Fruit fly (Drosophila melanogaster) whole organism, adult: ENCODE results near the gene Osi14.

Experiments used
- CG11617 ChIP-seq: fragments of 200-800 bp; sonication (Bioruptor generic); optimal IDR thresholded peaks from 2 replicates; lab custom pipeline; 2017; ENCODE audit warnings: mild to moderate bottlenecking, missing biosample characterization, missing genetic modification reagents, missing genetic modification characterization
- CG12768 ChIP-seq: fragments of 200-800 bp; sonication (Bioruptor generic); optimal IDR thresholded peaks from 2 replicates; lab custom pipeline; 2017; ENCODE audit warnings: missing biosample characterization, missing genetic modification characterization, mild to moderate bottlenecking, moderate library complexity, missing genetic modification reagents
- CG14711 ChIP-seq: fragments of 200-800 bp; sonication (Bioruptor generic); optimal IDR thresholded peaks from 2 replicates; lab custom pipeline; 2018; ENCODE audit warnings: missing biosample characterization, mild to moderate bottlenecking, missing genetic modification characterization, moderate library complexity
- CG1620 ChIP-seq: fragments of 200-800 bp; sonication (Bioruptor generic); optimal IDR thresholded peaks from 2 replicates; lab custom pipeline; 2016; ENCODE audit warnings: missing biosample characterization, missing genetic modification characterization
- CG33017 ChIP-seq: fragments of 200-800 bp; sonication (Bioruptor generic); optimal IDR thresholded peaks from 2 replicates; lab custom pipeline; 2018; ENCODE audit warnings: missing biosample characterization, mild to moderate bottlenecking, missing genetic modification characterization, moderate library complexity
- CG5204 ChIP-seq: fragments of 200-800 bp; sonication (Bioruptor generic); optimal IDR thresholded peaks from 2 replicates; lab custom pipeline; 2016; ENCODE audit warnings: missing biosample characterization, missing genetic modification characterization
- CG7045 ChIP-seq: fragments of 200-800 bp; sonication (Bioruptor generic); optimal IDR thresholded peaks from 2 replicates; lab custom pipeline; 2017; ENCODE audit warnings: missing biosample characterization, mild to moderate bottlenecking, missing genetic modification characterization
- CG7101 ChIP-seq: fragments of 200-800 bp; sonication (Bioruptor generic); optimal IDR thresholded peaks from 2 replicates; lab custom pipeline; 2018; ENCODE audit warnings: missing biosample characterization, mild to moderate bottlenecking, missing genetic modification characterization, moderate library complexity
- Clk ChIP-seq: fragments of 200-800 bp; sonication (Bioruptor generic); optimal IDR thresholded peaks from 2 replicates; lab custom pipeline; 2017; ENCODE audit warnings: missing biosample characterization, missing genetic modification characterization
- Crg-1 ChIP-seq: fragments of 200-800 bp; sonication (Bioruptor generic); optimal IDR thresholded peaks from 2 replicates; lab custom pipeline; 2016; ENCODE audit warnings: missing biosample characterization, missing genetic modification characterization
- Hr96 ChIP-seq: fragments of 200-800 bp; sonication (Bioruptor generic); optimal IDR thresholded peaks from 2 replicates; lab custom pipeline; 2016; ENCODE audit warnings: missing biosample characterization, missing genetic modification characterization
- Mnt ChIP-seq: fragments of 200-800 bp; sonication (Bioruptor generic); optimal IDR thresholded peaks from 2 replicates; lab custom pipeline; 2016; ENCODE audit warnings: missing biosample characterization, mild to moderate bottlenecking, missing genetic modification characterization
- bab1 ChIP-seq: fragments of 200-800 bp; sonication (Bioruptor generic); optimal IDR thresholded peaks from 3 replicates; lab custom pipeline; 2019; ENCODE audit warnings: missing biosample characterization, mild to moderate bottlenecking, missing genetic modification characterization, moderate library complexity
- cic ChIP-seq: fragments of 200-800 bp; sonication (Bioruptor generic); optimal IDR thresholded peaks from 2 replicates; lab custom pipeline; 2017; ENCODE audit warnings: missing biosample characterization, mild to moderate bottlenecking, missing genetic modification characterization, moderate library complexity
- cnc ChIP-seq, 2 experiments: fragments of >200 bp; optimal IDR thresholded peaks; 2 replicates each; lab custom pipeline; 2017
- kay ChIP-seq: fragments of 200-800 bp; sonication (Bioruptor generic); peaks from one replicate; lab custom pipeline; 2016; ENCODE audit warnings: missing biosample characterization, missing genetic modification characterization, borderline replicate concordance
- ovo ChIP-seq: fragments of 200-800 bp; sonication (Bioruptor generic); optimal IDR thresholded peaks from 2 replicates; lab custom pipeline; 2016; ENCODE audit warnings: missing biosample characterization, missing genetic modification characterization
- pad ChIP-seq: fragments of 200-800 bp; sonication (Bioruptor generic); optimal IDR thresholded peaks from 3 replicates; lab custom pipeline; 2017; ENCODE audit warnings: missing biosample characterization, missing genetic modification characterization, mild to moderate bottlenecking, moderate library complexity, missing genetic modification reagents
- tj ChIP-seq: fragments of 200-800 bp; sonication (Bioruptor generic); optimal IDR thresholded peaks from 3 replicates; lab custom pipeline; 2017; ENCODE audit warnings: missing biosample characterization, mild to moderate bottlenecking, missing genetic modification characterization, moderate library complexity
- toe ChIP-seq: fragments of 200-800 bp; sonication (Bioruptor generic); optimal IDR thresholded peaks from 2 replicates; lab custom pipeline; 2016; ENCODE audit warnings: missing biosample characterization, missing genetic modification characterization

Osi14 gene

DNA sequence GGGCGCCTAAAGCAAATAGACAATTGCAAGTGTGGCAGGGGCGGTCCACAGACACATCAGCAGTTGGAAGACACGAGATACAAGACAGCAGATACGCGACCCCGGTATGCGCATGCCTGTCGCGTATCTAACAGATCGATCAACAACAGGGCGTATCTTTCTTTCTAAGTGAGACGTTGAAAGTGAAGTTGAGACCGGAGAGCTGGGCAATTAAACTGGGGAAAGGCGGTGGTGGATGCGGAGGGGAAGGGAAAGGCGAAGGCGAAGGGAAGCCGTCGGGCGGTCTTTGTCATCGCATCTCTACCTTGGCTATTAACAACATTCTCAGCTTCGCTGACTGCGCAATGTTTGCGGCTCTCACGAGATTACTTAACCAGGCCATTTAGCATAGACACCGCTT, 4.9 kb upstream of the Osi14 start:
- no peak for TF ChIP-seq kay (GFP tag; lab: Kevin White, UChicago)
- no peak for TF ChIP-seq CG5204
- no peak for TF ChIP-seq CG14711 (tag; lab: Kevin White, UChicago)
- no peak for TF ChIP-seq CG7045 (GFP tag; lab: Kevin White, UChicago)
- TF ChIP-seq toe (GFP tag; lab: Kevin White, UChicago), result no peak
- TF ChIP-seq pad, result no peak
- TF ChIP-seq cic (GFP tag; lab: Kevin White, UChicago), result no peak
- TF ChIP-seq CG7101, result no peak
- no peak for TF ChIP-seq Mnt (GFP tag; lab: Kevin White, UChicago)
- TF ChIP-seq CG11617 (GFP tag; lab: Kevin White, UChicago), result no peak
- no peak for TF ChIP-seq Hr96 (GFP tag; lab: Kevin White, UChicago)
- TF ChIP-seq CG33017 (tag; lab: Kevin White, UChicago), result no peak
- TF ChIP-seq tj (GFP tag; lab: Kevin White, UChicago), result no peak

DNA sequence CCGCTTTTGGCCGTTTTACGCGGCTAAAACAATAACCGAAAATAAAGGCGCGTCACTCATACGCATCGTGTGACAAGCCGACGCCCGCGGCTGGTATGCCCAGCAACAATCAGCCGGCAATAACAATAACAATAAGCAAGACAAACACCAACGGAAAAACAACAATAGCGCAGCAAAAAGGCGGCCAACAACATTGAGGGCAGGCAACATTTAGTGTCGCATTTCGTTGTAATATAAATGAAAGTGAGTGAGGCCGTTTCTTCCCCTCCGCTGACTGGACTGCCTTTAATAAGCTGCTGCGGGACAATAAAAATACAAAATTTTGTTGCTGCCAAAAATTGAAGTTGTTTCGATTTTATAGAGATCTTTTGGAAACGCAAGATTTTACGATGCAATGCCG, 1.8 kb upstream of the Osi14 start:
- no peak for TF ChIP-seq cic (GFP tag; lab: Kevin White, UChicago)
- TF ChIP-seq pad, result no peak
- TF ChIP-seq cnc (optimal IDR thresholded peaks at IDR 0.05; lab: Kevin White, UChicago), result no peak
- no peak for TF ChIP-seq CG7101
- no peak for TF ChIP-seq Hr96 (GFP tag; lab: Kevin White, UChicago)
- TF ChIP-seq CG1620 (GFP tag; lab: Kevin White, UChicago), result no peak

DNA sequence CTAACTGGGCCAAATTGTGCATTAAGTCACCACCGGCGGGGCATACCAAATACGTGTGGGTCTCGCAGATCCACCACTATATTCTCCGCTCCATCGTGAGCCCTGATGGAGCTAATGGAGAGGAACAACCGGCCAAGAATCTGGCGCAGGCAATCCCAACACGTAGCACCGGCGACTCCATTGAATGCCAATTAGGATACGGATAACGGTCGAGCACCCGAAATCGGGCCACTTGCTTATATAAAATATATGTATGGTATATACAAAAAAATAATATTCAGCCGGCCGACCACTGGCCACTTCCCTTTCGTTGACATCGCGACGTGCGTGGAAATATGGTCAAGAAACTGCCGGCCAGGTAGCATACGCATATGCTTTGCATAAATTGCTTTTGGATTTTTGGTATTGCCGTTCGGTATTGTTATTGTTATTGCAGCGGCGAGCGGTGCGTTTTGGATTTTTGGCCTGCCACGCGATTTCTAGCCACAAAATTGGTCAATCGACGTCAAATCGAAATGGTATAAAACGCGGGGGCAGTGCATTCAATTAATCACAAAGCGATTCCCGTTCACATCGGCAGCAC, 2.4 kb downstream of the Osi14 start, which contains the start of gene Osi15:
Gene Osi15, plus strand, starts transcription at position 548 of the 583 bp plus-strand sequence.
- TF ChIP-seq CG7101 (no peak), toe (GFP tag; lab: Kevin White, UChicago) (no peak), cic (GFP tag; lab: Kevin White, UChicago) (no peak), kay (GFP tag; lab: Kevin White, UChicago) (no peak), Hr96 (GFP tag; lab: Kevin White, UChicago) (no peak), CG12768 (no peak), Mnt (GFP tag; lab: Kevin White, UChicago) (no peak), ovo (GFP tag; lab: Kevin White, UChicago) (no peak), CG11617 (GFP tag; lab: Kevin White, UChicago) (no peak), bab1 (GFP tag; lab: Kevin White, UChicago) (no peak), tj (GFP tag; lab: Kevin White, UChicago) (no peak), Clk (GFP tag; lab: Kevin White, UChicago) (no peak), Crg-1 (GFP tag; lab: Kevin White, UChicago) (no peak)

DNA sequence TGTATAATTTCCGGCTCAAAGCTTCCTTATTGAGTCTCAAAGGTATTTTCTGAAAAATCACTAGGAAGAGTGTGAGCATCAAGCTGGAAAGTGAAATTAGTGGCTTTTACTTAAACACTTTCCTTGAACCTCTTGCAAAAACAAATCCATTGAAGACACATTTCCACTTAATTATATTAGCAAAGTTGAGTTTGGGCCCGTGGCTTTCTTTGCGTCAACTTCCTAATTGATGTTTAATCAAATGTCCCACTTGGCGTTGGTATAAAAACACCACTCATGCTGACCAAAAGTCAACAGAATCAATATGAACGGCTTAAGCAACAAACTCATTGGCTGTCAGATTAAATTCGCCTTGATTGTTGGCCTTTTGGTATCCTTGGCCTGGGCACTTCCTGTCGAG, 4.8 kb downstream of the Osi14 start, which contains the start of gene CG46396:
Gene CG46396, plus strand, starts transcription at position 301 of the 400 bp plus-strand sequence.
- TF ChIP-seq CG1620 (GFP tag; lab: Kevin White, UChicago) (no peak), Crg-1 (GFP tag; lab: Kevin White, UChicago) (no peak), kay (GFP tag; lab: Kevin White, UChicago) (no peak), CG14711 (tag; lab: Kevin White, UChicago) (no peak), ovo (GFP tag; lab: Kevin White, UChicago) (no peak), cnc (optimal IDR thresholded peaks at IDR 0.05; lab: Kevin White, UChicago) (no peak), CG7101 (no peak), Clk (GFP tag; lab: Kevin White, UChicago) (no peak), CG12768 (no peak), tj (GFP tag; lab: Kevin White, UChicago) (no peak), Hr96 (GFP tag; lab: Kevin White, UChicago) (no peak), cic (GFP tag; lab: Kevin White, UChicago) (no peak), pad (no peak), CG7045 (GFP tag; lab: Kevin White, UChicago) (no peak), bab1 (GFP tag; lab: Kevin White, UChicago) (no peak), CG11617 (GFP tag; lab: Kevin White, UChicago) (no peak)

DNA sequence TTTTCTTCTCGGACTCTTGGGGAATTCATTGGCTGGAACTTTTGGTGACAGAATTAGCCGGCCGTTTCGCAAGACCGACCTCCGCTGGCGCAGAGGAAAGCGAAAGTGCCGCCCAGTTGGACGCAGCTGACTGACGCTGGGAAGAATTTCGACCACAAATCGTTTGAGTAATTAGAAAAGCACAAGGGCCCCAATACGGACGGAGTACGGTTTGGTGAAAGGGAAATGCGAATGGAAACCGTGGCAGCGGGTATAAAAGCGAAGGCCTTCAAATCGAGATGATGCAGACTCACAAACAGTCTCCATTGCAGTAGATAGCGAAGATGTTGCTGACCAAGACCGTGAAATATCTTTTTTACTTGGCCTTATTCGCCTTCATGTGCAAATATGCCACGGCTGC, 6.0 kb downstream of the Osi14 start, which contains the start of gene Osi16:
Gene Osi16, plus strand, starts transcription at position 301 of the 400 bp plus-strand sequence.
- TF ChIP-seq CG7045 (GFP tag; lab: Kevin White, UChicago), result no peak

DNA sequence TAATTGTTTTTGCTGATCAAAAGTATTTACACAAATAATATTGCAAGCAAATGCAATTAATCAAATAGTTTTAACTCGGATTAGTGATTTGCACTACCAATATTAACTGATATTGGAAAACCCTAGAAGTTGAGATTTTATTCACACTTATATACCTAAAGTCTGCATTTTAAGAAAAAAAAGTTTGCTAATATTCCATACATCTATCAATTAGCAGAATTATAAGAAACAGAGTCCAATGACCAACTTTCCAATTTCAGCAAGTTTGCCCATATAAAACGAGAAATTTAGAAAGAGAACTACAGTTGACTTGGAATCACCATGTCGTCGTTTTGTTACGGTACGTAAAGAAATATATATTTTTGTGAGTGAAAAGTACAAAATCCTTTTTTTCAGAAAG, 7.7 kb downstream of the Osi14 start, which contains the start of gene CG46026:
Gene CG46026, plus strand, starts transcription at position 301 of the 400 bp plus-strand sequence.
- no peak for TF ChIP-seq CG12768
- TF ChIP-seq kay (GFP tag; lab: Kevin White, UChicago), result no peak
- TF ChIP-seq toe (GFP tag; lab: Kevin White, UChicago), result no peak
- no peak for TF ChIP-seq CG11617 (GFP tag; lab: Kevin White, UChicago)
- no peak for TF ChIP-seq Clk (GFP tag; lab: Kevin White, UChicago)

DNA sequence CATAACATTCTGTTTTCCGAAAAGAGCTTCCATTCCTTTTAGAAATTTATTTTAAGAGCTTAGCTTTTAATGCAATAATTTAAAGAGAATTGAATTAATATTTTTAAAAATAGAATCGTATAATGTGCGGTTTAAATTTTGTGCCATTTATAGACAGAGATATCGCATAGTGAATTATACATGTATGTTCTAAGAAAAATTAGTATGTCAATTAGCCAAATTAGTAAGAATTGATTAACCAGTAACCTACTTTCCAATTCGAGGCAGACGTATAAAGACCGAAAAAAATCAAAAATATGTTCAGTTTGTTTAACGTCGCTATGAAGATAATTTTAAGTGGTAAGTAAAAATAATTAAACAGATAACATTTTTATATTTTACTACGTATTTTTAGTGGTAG, 10.7 kb downstream of the Osi14 start, which contains the start of gene CG31560:
Gene CG31560, plus strand, starts transcription at position 301 of the 400 bp plus-strand sequence.
- TF ChIP-seq toe (GFP tag; lab: Kevin White, UChicago), result no peak
- TF ChIP-seq Clk (GFP tag; lab: Kevin White, UChicago), result no peak
- TF ChIP-seq CG33017 (tag; lab: Kevin White, UChicago), result no peak
- no peak for TF ChIP-seq Mnt (GFP tag; lab: Kevin White, UChicago)
- TF ChIP-seq bab1 (GFP tag; lab: Kevin White, UChicago), result no peak
- TF ChIP-seq CG7045 (GFP tag; lab: Kevin White, UChicago), result no peak
- no peak for TF ChIP-seq Crg-1 (GFP tag; lab: Kevin White, UChicago)
- TF ChIP-seq CG1620 (GFP tag; lab: Kevin White, UChicago), result no peak
- no peak for TF ChIP-seq cic (GFP tag; lab: Kevin White, UChicago)
- no peak for TF ChIP-seq CG14711 (tag; lab: Kevin White, UChicago)
- TF ChIP-seq kay (GFP tag; lab: Kevin White, UChicago), result no peak
- TF ChIP-seq pad, result no peak
- no peak for TF ChIP-seq CG5204
- TF ChIP-seq Hr96 (GFP tag; lab: Kevin White, UChicago), result no peak
- TF ChIP-seq CG7101, result no peak
- TF ChIP-seq cnc (optimal IDR thresholded peaks at IDR 0.05; lab: Kevin White, UChicago), result no peak
- TF ChIP-seq CG12768, result no peak
- no peak for TF ChIP-seq CG11617 (GFP tag; lab: Kevin White, UChicago)
- no peak for TF ChIP-seq tj (GFP tag; lab: Kevin White, UChicago)
- no peak for TF ChIP-seq ovo (GFP tag; lab: Kevin White, UChicago)
